Worm (Caenorhabditis elegans) whole organism, young adult: ENCODE measurements around the gene egl-1.

Experiments
- B0019.2 ChIP-seq: fragments of 200-800 bp; sonication (Bioruptor generic); conservative IDR thresholded peaks from 2 replicates; pipeline ENCODE4 v1.3.6; 2022; ENCODE audit warnings: missing genetic modification reagents, missing genetic modification characterization, missing compliant biosample characterization
- B0261.1 ChIP-seq: sonication (generic microtip); optimal IDR thresholded peaks from 2 replicates; lab custom pipeline; 2016; ENCODE audit warnings: mild to moderate bottlenecking, missing genetic modification characterization, moderate library complexity, missing compliant biosample characterization
- C06A6.2 ChIP-seq: fragments of 200-800 bp; sonication (Bioruptor generic); conservative IDR thresholded peaks from 2 replicates; pipeline ENCODE4 v1.3.6; 2022; ENCODE audit warnings: missing genetic modification characterization, missing compliant biosample characterization
- C17E4.6 ChIP-seq: fragments of 200-800 bp; sonication (Bioruptor generic); IDR thresholded peaks from 2 replicates; pipeline ENCODE4 v1.3.6; 2022; ENCODE audit warnings: missing genetic modification reagents, missing genetic modification characterization, missing compliant biosample characterization
- D2030.7 ChIP-seq: fragments of 200-800 bp; sonication (Bioruptor generic); IDR thresholded peaks from 2 replicates; pipeline ENCODE4 v1.3.6; 2022; ENCODE audit warnings: missing genetic modification reagents, missing genetic modification characterization, missing compliant biosample characterization
- F10E7.11 ChIP-seq: sonication (generic microtip); optimal IDR thresholded peaks from 2 replicates; lab custom pipeline; 2017; ENCODE audit warnings: mild to moderate bottlenecking, missing genetic modification characterization, moderate library complexity, missing compliant biosample characterization
- F23B12.7 ChIP-seq: sonication (generic microtip); optimal IDR thresholded peaks from 2 replicates; lab custom pipeline; 2017; ENCODE audit warnings: missing genetic modification characterization, mild to moderate bottlenecking, missing compliant biosample characterization, antibody characterized with exemption, moderate library complexity; ENCODE audit not compliant: insufficient read depth
- K12H6.12 ChIP-seq: fragments of 200-800 bp; sonication (Bioruptor generic); optimal IDR thresholded peaks from 2 replicates; lab custom pipeline; 2018; ENCODE audit warnings: mild to moderate bottlenecking, missing genetic modification characterization, missing compliant biosample characterization
- Y53F4B.3 ChIP-seq: fragments of 200-800 bp; sonication (Bioruptor generic); IDR thresholded peaks from 2 replicates; pipeline ENCODE4 v1.3.6; 2022; ENCODE audit warnings: missing genetic modification reagents, missing genetic modification characterization, missing compliant biosample characterization
- Y56A3A.18 ChIP-seq: fragments of 200-800 bp; sonication (Bioruptor generic); IDR thresholded peaks from 2 replicates; pipeline ENCODE4 v1.3.6; 2022; ENCODE audit warnings: missing genetic modification reagents, missing genetic modification characterization, missing compliant biosample characterization
- Y79H2A.3 ChIP-seq: fragments of 200-800 bp; sonication (Bioruptor generic); conservative IDR thresholded peaks from 2 replicates; pipeline ENCODE4 v1.3.6; 2022; ENCODE audit warnings: missing genetic modification reagents, missing genetic modification characterization, missing compliant biosample characterization
- ZK185.1 ChIP-seq: sonication (generic microtip); optimal IDR thresholded peaks from 2 replicates; lab custom pipeline; 2016; ENCODE audit warnings: mild to moderate bottlenecking, missing genetic modification characterization, missing compliant biosample characterization; ENCODE audit not compliant: poor library complexity, severe bottlenecking
- aptf-2 ChIP-seq: fragments of 200-800 bp; sonication (Bioruptor generic); conservative IDR thresholded peaks from 2 replicates; pipeline ENCODE4 v1.3.6; 2022; ENCODE audit warnings: missing genetic modification reagents, missing genetic modification characterization, missing compliant biosample characterization
- attf-3 ChIP-seq: fragments of 200-800 bp; sonication (Bioruptor generic); conservative IDR thresholded peaks from 2 replicates; pipeline ENCODE4 v1.3.6; 2022; ENCODE audit warnings: missing genetic modification reagents, missing genetic modification characterization, missing compliant biosample characterization
- attf-6 ChIP-seq: fragments of 200-800 bp; sonication (Bioruptor generic); IDR thresholded peaks from 2 replicates; pipeline ENCODE4 v1.3.6; 2022; ENCODE audit warnings: missing genetic modification reagents, missing genetic modification characterization, missing compliant biosample characterization
- bed-2 ChIP-seq: fragments of 200-800 bp; sonication (Bioruptor generic); IDR thresholded peaks from 2 replicates; pipeline ENCODE4 v1.3.6; 2022; ENCODE audit warnings: missing genetic modification reagents, missing genetic modification characterization, missing compliant biosample characterization
- ccch-3 ChIP-seq: fragments of 200-800 bp; sonication (Bioruptor generic); optimal IDR thresholded peaks from 2 replicates; lab custom pipeline; 2018; ENCODE audit warnings: mild to moderate bottlenecking, missing genetic modification characterization, missing compliant biosample characterization
- ceh-27 ChIP-seq: fragments of 200-800 bp; sonication (Bioruptor generic); optimal IDR thresholded peaks from 2 replicates; lab custom pipeline; 2018; ENCODE audit warnings: mild to moderate bottlenecking, missing genetic modification characterization, moderate library complexity, missing compliant biosample characterization
- ceh-58 ChIP-seq: fragments of 200-800 bp; sonication (Bioruptor generic); IDR thresholded peaks from 2 replicates; pipeline ENCODE4 v1.3.6; 2022; ENCODE audit warnings: missing genetic modification characterization, missing compliant biosample characterization
- ceh-91 ChIP-seq: fragments of 200-800 bp; sonication (Bioruptor generic); IDR thresholded peaks from 2 replicates; pipeline ENCODE4 v1.3.6; 2022; ENCODE audit warnings: missing genetic modification reagents, missing genetic modification characterization, missing compliant biosample characterization
- dox-1 ChIP-seq: fragments of 200-800 bp; sonication (Bioruptor generic); IDR thresholded peaks from 2 replicates; pipeline ENCODE4 v1.3.6; 2022; ENCODE audit warnings: missing genetic modification reagents, missing genetic modification characterization, missing compliant biosample characterization
- dpl-1 ChIP-seq: fragments of 150-350 bp; optimal IDR thresholded peaks from 2 replicates; lab custom pipeline; 2014; ENCODE audit warnings: missing biosample characterization, missing genetic modification reagents, missing genetic modification characterization
- egrh-3 ChIP-seq: fragments of 200-800 bp; sonication (Bioruptor generic); IDR thresholded peaks from 2 replicates; pipeline ENCODE4 v1.3.6; 2022; ENCODE audit warnings: missing genetic modification reagents, missing genetic modification characterization, missing compliant biosample characterization
- fkh-3 ChIP-seq: sonication (generic microtip); optimal IDR thresholded peaks from 2 replicates; lab custom pipeline; 2016; ENCODE audit warnings: mild to moderate bottlenecking, missing genetic modification characterization, missing compliant biosample characterization
- him-1 ChIP-seq: sonication (generic microtip); optimal IDR thresholded peaks from 2 replicates; lab custom pipeline; 2016; ENCODE audit warnings: missing genotype, missing genetic modification reagents, missing genetic modification characterization, missing compliant biosample characterization
- hlh-12 ChIP-seq: sonication (generic microtip); optimal IDR thresholded peaks from 2 replicates; lab custom pipeline; 2016; ENCODE audit warnings: missing genetic modification characterization, missing compliant biosample characterization
- hmg-1.2 ChIP-seq: fragments of 200-800 bp; sonication (Bioruptor generic); IDR thresholded peaks from 2 replicates; pipeline ENCODE4 v1.3.6; 2022; ENCODE audit warnings: missing genetic modification reagents, missing genetic modification characterization, missing compliant biosample characterization
- hrde-1 ChIP-seq: sonication (generic microtip); optimal IDR thresholded peaks from 2 replicates; lab custom pipeline; 2016; ENCODE audit warnings: missing genetic modification characterization, mild to moderate bottlenecking, missing compliant biosample characterization, moderate library complexity, missing genotype, missing genetic modification reagents, borderline replicate concordance
- let-526 ChIP-seq: fragments of 200-800 bp; sonication (Bioruptor generic); IDR thresholded peaks from 2 replicates; pipeline ENCODE4 v1.3.6; 2022; ENCODE audit warnings: missing genetic modification reagents, missing genetic modification characterization, missing compliant biosample characterization
- lin-26 ChIP-seq: fragments of 200-800 bp; sonication (Bioruptor generic); IDR thresholded peaks from 2 replicates; pipeline ENCODE4 v1.3.6; 2022; ENCODE audit warnings: missing genetic modification reagents, missing genetic modification characterization, missing compliant biosample characterization
- lin-35 ChIP-seq, 3 experiments: fragments of 150-350 bp in 2 of 3; sonication (generic microtip) in 1 of 3; optimal IDR thresholded peaks; 2 replicates each; lab custom pipeline; 2014 to 2018; ENCODE audit warnings: missing biosample characterization in 3 of 3, missing genetic modification characterization in 3 of 3, missing genetic modification reagents in 3 of 3
- lin-54 ChIP-seq: fragments of 200-800 bp; sonication (Bioruptor generic); optimal IDR thresholded peaks from 2 replicates; lab custom pipeline; 2018; ENCODE audit warnings: mild to moderate bottlenecking, missing genetic modification characterization, missing compliant biosample characterization
- lsy-27 ChIP-seq: sonication (generic microtip); optimal IDR thresholded peaks from 2 replicates; lab custom pipeline; 2017; ENCODE audit warnings: missing genetic modification characterization, mild to moderate bottlenecking, missing compliant biosample characterization, antibody characterized with exemption, missing genotype, borderline replicate concordance; ENCODE audit not compliant: insufficient read depth
- madf-8 ChIP-seq: fragments of 200-800 bp; sonication (Bioruptor generic); conservative IDR thresholded peaks from 2 replicates; pipeline ENCODE4 v1.3.6; 2022; ENCODE audit warnings: missing genetic modification reagents, missing genetic modification characterization, missing compliant biosample characterization
- nfya-1 ChIP-seq: sonication (generic microtip); optimal IDR thresholded peaks from 2 replicates; lab custom pipeline; 2017; ENCODE audit warnings: antibody characterized with exemption, missing compliant biosample characterization, missing genetic modification characterization, borderline replicate concordance; ENCODE audit not compliant: insufficient read depth
- nfya-2 ChIP-seq: fragments of 200-800 bp; sonication (Bioruptor generic); IDR thresholded peaks from 2 replicates; pipeline ENCODE4 v1.3.6; 2022; ENCODE audit warnings: missing genetic modification reagents, missing genetic modification characterization, missing compliant biosample characterization
- nhr-179 ChIP-seq: sonication (generic microtip); optimal IDR thresholded peaks from 2 replicates; lab custom pipeline; 2016; ENCODE audit warnings: mild to moderate bottlenecking, missing genetic modification characterization, missing compliant biosample characterization
- nhr-27 ChIP-seq: fragments of 200-800 bp; sonication (Bioruptor generic); optimal IDR thresholded peaks from 2 replicates; lab custom pipeline; 2018; ENCODE audit warnings: mild to moderate bottlenecking, missing genetic modification characterization, moderate library complexity, missing compliant biosample characterization
- nhr-90 ChIP-seq: sonication (generic microtip); optimal IDR thresholded peaks from 2 replicates; lab custom pipeline; 2016; ENCODE audit warnings: missing genotype, mild to moderate bottlenecking, missing genetic modification characterization, missing compliant biosample characterization
- rpc-1 ChIP-seq, 2 experiments: fragments of 150-350 bp in 1 of 2; sonication (generic microtip) in 1 of 2; optimal IDR thresholded peaks; 2 replicates each; lab custom pipeline; 2014 to 2018; ENCODE audit warnings: missing biosample characterization in 1 of 2, missing genetic modification characterization in 1 of 2, missing genetic modification reagents in 1 of 2, missing genotype in 1 of 2
- snpc-1.1 ChIP-seq: sonication (generic microtip); optimal IDR thresholded peaks from 2 replicates; lab custom pipeline; 2017; ENCODE audit warnings: missing genetic modification characterization, mild to moderate bottlenecking, missing compliant biosample characterization, antibody characterized with exemption, moderate library complexity, missing genotype, missing genetic modification reagents; ENCODE audit not compliant: insufficient read depth
- tlf-1 ChIP-seq: fragments of 200-800 bp; sonication (Bioruptor generic); optimal IDR thresholded peaks from 2 replicates; lab custom pipeline; 2018; ENCODE audit warnings: mild to moderate bottlenecking, missing genetic modification characterization, missing compliant biosample characterization
- unc-62 ChIP-seq: fragments of 150-350 bp; optimal IDR thresholded peaks from 2 replicates; lab custom pipeline; 2014; ENCODE audit warnings: missing biosample characterization, missing genetic modification reagents, missing genetic modification characterization
- xnd-1 ChIP-seq: sonication (generic microtip); optimal IDR thresholded peaks from 2 replicates; lab custom pipeline; 2016; ENCODE audit warnings: missing genotype, missing genetic modification reagents, missing genetic modification characterization, missing compliant biosample characterization
- ztf-18 ChIP-seq: sonication (generic microtip); optimal IDR thresholded peaks from 2 replicates; lab custom pipeline; 2016; ENCODE audit warnings: missing genotype, mild to moderate bottlenecking, missing genetic modification characterization, missing compliant biosample characterization
- ztf-22 ChIP-seq: fragments of 200-800 bp; sonication (Bioruptor generic); optimal IDR thresholded peaks from 2 replicates; lab custom pipeline; 2018; ENCODE audit warnings: mild to moderate bottlenecking, missing genetic modification characterization, moderate library complexity, missing compliant biosample characterization
- ztf-6 ChIP-seq: fragments of 200-800 bp; sonication (Bioruptor generic); IDR thresholded peaks from 2 replicates; pipeline ENCODE4 v1.3.6; 2022; ENCODE audit warnings: missing genetic modification reagents, missing genetic modification characterization, missing compliant biosample characterization

egl-1 gene

ce11 chrV:14422317-14422716, 9.8 kb downstream of the egl-1 start, which contains the start of gene pas-1 (continued):
- no peak for TF ChIP-seq Y53F4B.3 (GFP tag; lab: Robert Waterston, UW)
- no peak for TF ChIP-seq unc-62
- no peak for TF ChIP-seq ccch-3 (GFP tag; lab: Kevin White, UChicago)
- TF ChIP-seq ceh-91 (GFP tag; lab: Robert Waterston, UW), result no peak
- TF ChIP-seq ztf-22 (GFP tag; lab: Kevin White, UChicago), result no peak
- no peak for TF ChIP-seq ztf-6 (GFP tag; lab: Robert Waterston, UW)
- no peak for TF ChIP-seq Y56A3A.18
- TF ChIP-seq madf-8 (GFP tag; lab: Robert Waterston, UW), result no peak
- no peak for TF ChIP-seq C17E4.6 (GFP tag; lab: Robert Waterston, UW)
- TF ChIP-seq dpl-1, result no peak
- no peak for TF ChIP-seq K12H6.12 (tag; lab: Kevin White, UChicago)
- no peak for TF ChIP-seq nhr-90 (tag; lab: Kevin White, UChicago)
- peak; percentile 52; the same call in 1 of the 2 replicates for TF ChIP-seq lin-26
- no peak for TF ChIP-seq lin-54 (GFP tag; lab: Kevin White, UChicago)
- no peak for TF ChIP-seq attf-6 (GFP tag; lab: Robert Waterston, UW)
- no peak for TF ChIP-seq let-526 (GFP tag; lab: Robert Waterston, UW)
- TF ChIP-seq nhr-179 (tag; lab: Kevin White, UChicago), result no peak
- TF ChIP-seq aptf-2 (GFP tag; lab: Robert Waterston, UW), result no peak
- TF ChIP-seq C06A6.2 (GFP tag; lab: Robert Waterston, UW), result no peak
- TF ChIP-seq bed-2 (GFP tag; lab: Robert Waterston, UW), result no peak
- TF ChIP-seq egrh-3 (GFP tag; lab: Robert Waterston, UW), result no peak
- no peak for TF ChIP-seq ceh-58
- TF ChIP-seq D2030.7 (GFP tag; lab: Robert Waterston, UW), result no peak
- TF ChIP-seq hlh-12 (tag; lab: Kevin White, UChicago), result no peak
- TF ChIP-seq nhr-27, result no peak
- TF ChIP-seq B0019.2 (GFP tag; lab: Robert Waterston, UW), result no peak
- no peak for TF ChIP-seq xnd-1
- no peak for TF ChIP-seq nfya-2 (GFP tag; lab: Robert Waterston, UW)
- no peak for TF ChIP-seq ceh-27 (GFP tag; lab: Kevin White, UChicago)
- TF ChIP-seq lsy-27, result no peak

DNA sequence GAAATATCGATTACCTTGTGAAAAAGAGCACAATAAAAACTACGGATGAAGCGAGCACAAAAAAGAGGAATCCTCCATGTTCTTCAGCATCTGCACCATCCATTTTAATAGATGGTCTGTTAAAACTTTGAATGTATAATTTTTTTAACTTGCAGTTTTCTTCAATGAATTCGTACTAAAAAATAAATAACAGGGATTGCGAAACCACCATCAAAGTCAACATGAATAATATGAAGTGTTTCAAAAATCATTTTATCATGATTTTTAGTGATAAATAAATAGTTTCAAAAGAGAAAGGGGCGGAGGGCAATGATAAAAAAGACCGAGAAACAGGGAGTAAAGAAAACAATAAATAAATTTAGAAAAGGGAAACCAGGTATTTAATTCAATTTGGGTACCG, 10.8 kb downstream of the egl-1 start, which contains the start of gene dhs-22:
dhs-22 (minus strand) TSS at position 116 of the 400 bp plus-strand sequence.
- TF ChIP-seq B0019.2 (GFP tag; lab: Robert Waterston, UW), result no peak
- no peak for TF ChIP-seq F23B12.7 (tag; lab: Kevin White, UChicago)
- TF ChIP-seq nhr-179 (tag; lab: Kevin White, UChicago), result no peak
- TF ChIP-seq D2030.7 (GFP tag; lab: Robert Waterston, UW), result no peak
- no peak for TF ChIP-seq nfya-1 (tag; lab: Kevin White, UChicago)
- no peak for TF ChIP-seq hrde-1 (tag; lab: Kevin White, UChicago)
- no peak for TF ChIP-seq dox-1 (GFP tag; lab: Robert Waterston, UW)
- TF ChIP-seq lin-35 (GFP tag; optimal IDR thresholded peaks at IDR 0.05; lab: Kevin White, UChicago), result no peak
- TF ChIP-seq him-1, result no peak
- TF ChIP-seq snpc-1.1 (tag; lab: Kevin White, UChicago), result peak; percentile 4
- no peak for TF ChIP-seq ztf-6 (GFP tag; lab: Robert Waterston, UW)
- TF ChIP-seq Y53F4B.3 (GFP tag; lab: Robert Waterston, UW), result no peak
- TF ChIP-seq fkh-3, result no peak
- TF ChIP-seq ZK185.1, result no peak
- no peak for TF ChIP-seq tlf-1
- no peak for TF ChIP-seq Y79H2A.3 (GFP tag; lab: Robert Waterston, UW)
- TF ChIP-seq B0261.1 (tag; lab: Kevin White, UChicago), result no peak
- no peak for TF ChIP-seq ztf-18
- TF ChIP-seq attf-3 (GFP tag; lab: Robert Waterston, UW), result no peak
- TF ChIP-seq rpc-1 (optimal IDR thresholded peaks at IDR 0.05; lab: Kevin White, UChicago), result no peak
- TF ChIP-seq rpc-1 (tag; optimal IDR thresholded peaks at IDR 0.05; lab: Kevin White, UChicago), result no peak
- TF ChIP-seq hmg-1.2, result 0 out of 2 replicates have a peak, but pooled peaks have one; percentile 17
- no peak for TF ChIP-seq F10E7.11
